Fruit fly (Drosophila melanogaster) Kc167 (cell line): ENCODE data around the gene pont.

ENCODE experiments used
- Myc ChIP-seq: fragments of >200 bp; optimal IDR thresholded peaks from 2 replicates; lab custom pipeline; 2017; ENCODE audit warnings: missing external identifiers
- Sin3A ChIP-seq: fragments of >200 bp; optimal IDR thresholded peaks from 2 replicates; lab custom pipeline; 2018; ENCODE audit warnings: missing external identifiers
- h ChIP-seq: fragments of >200 bp; optimal IDR thresholded peaks from 3 replicates; lab custom pipeline; 2018; ENCODE audit warnings: missing external identifiers
- insv ChIP-seq: fragments of >200 bp; optimal IDR thresholded peaks from 3 replicates; lab custom pipeline; 2018; ENCODE audit warnings: missing external identifiers
- psq ChIP-seq: fragments of >200 bp; optimal IDR thresholded peaks from 2 replicates; lab custom pipeline; 2017; ENCODE audit warnings: missing external identifiers
- ttk ChIP-seq: sonication (Bioruptor generic); optimal IDR thresholded peaks from 2 replicates; lab custom pipeline; 2017; ENCODE audit warnings: missing external identifiers

Gene pont

DNA sequence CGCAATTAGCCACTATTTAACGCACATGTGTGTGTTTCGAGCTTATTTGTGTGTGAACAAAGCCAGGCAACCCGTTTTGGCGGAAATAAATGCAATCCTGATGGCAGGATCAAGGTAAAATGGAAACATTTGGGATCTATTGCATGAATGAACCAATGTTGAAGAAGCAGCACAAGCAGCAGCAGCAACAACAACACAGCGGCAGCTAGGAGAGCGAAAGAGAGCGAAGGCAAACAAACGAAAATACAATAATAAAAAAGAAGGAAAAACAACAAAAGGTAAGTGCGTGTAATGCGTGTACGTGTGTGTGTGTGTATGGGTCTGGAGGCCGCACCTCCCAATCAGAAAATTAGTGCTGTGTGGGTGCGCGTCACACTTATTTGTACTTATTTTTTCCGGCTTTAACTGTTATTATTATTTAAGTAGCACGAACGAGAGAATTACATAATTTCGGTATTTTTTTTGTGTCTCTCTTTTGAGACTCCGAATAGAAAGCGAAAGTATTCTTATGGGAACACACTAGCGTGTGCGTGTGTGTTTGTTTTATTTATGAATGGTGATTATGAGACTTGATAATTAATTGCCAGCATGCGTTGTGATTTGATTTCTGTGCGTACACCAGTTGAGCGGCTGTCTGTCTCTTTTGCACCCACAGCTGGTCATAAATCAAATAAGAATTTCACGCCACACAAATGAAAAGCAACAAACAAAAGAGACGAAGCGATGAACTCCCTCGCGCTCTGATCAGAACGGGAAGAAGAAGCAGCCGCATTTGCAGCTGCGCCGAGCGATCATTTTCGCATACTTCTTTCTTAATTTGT, 2.9 kb downstream of the pont start:
- no peak for TF ChIP-seq Sin3A
- TF ChIP-seq ttk (lab: Kevin White, UChicago): no peak
- no peak for TF ChIP-seq insv (lab: Kevin White, UChicago)
- TF ChIP-seq h (lab: Kevin White, UChicago): no peak
- TF ChIP-seq Myc (lab: Kevin White, UChicago): no peak
- TF ChIP-seq psq (lab: Kevin White, UChicago): no peak

DNA sequence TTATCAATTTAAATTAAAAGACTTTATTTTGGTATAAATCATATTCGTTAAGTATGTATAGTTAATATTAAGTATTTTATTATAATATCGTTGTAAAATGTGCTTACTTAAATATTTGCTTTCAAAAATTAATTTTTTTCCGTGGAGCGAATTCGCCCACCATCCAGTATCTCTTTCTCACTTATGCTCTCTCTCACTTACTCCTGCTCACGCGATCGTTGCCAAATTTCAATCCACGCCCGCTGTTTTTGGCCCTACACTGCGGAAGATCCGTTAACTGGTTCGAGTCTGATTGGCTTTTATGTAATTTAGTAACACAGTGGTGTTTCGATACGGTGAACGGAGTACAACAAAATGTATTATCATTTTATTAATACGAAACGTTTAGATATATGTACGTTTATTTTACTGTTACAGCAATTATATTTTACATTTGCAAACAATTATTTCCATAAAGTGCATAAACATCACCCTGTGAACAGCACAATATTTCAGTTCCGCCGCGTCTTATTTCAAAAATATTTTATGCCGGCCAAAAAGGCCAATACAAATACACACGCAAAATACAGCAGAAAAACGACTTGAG, 3.7 kb downstream of the pont start:
- TF ChIP-seq ttk (lab: Kevin White, UChicago) (no peak), Sin3A (no peak), psq (lab: Kevin White, UChicago) (no peak), Myc (lab: Kevin White, UChicago) (no peak), insv (lab: Kevin White, UChicago) (no peak)

DNA sequence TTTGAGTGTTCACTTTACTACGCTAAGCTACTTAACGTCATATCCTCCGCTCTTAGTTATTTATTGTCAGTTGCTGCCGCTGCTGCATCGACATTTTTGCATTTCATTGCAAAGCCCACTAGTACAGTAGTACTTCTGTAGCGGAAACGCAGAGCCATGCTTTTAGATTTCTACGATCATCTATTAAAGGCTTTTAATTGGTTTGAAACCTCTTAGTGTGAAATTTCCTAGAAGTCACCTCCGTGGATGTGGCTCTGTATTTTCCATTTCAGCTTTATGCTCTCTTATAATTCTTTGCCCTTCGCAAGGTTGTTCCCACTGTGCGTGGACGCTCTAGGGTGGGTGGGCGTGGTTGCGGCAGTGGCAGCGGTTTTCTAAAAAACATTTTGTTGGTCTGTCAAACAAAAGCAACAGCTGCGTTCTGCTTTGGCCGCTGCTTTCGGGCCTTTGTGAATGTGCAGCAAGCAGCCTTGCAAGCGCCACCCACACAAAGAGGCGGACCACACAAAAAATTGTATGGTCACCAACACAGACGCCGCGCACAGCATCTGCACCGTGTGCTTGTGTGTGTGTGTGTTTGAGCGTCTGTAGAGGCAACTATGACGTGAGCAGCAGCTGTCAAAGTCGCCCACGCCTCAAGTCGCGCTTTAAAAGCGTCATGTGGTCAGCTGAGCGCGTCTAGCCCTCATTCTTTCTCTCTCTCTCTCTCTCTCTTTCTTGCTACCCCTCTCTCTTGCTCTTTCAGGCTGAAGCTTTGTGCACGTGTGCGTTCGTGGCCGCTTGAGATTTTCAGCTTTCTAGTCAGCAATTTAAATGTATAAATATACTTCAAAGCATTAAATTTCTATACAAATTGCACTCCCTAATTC, 4.9 kb downstream of the pont start:
- TF ChIP-seq psq (lab: Kevin White, UChicago) (no peak), h (lab: Kevin White, UChicago) (no peak), ttk (lab: Kevin White, UChicago) (no peak), Myc (lab: Kevin White, UChicago) (no peak), insv (lab: Kevin White, UChicago) (no peak), Sin3A (no peak)

DNA sequence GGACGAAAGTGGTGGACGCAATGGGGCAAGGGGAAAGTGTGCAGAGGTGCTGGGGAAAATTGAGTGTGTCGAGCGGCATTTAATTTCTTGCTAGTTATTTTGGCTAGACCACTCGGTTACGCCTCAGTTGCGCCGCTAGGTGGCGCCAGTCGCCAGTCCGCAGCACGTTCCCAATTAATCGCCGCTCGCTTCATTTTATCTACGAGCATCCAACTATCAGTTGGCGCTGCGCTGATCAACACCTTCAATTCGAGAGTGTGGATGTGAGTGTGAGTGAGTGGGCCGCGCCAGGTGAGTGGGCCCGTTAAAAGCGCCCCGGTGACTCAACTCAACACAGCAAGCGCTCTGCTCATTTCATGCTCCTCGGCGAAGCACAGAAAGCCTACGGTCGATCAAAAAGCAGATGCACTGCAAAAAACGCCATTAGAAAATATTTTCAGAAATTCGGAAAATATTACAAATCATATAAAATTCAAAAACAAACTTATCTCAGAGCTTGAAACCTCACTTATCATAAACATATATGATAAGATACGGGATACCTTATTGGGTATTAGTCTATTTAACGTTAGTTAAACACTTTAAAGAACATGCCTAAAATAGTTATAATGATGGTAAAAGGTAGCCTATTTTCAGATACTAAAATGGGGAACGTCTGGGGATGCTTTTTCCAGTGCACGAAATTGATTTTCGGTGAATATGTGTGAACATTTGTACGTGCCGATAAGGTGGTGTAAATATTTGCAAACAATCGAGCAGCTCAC, 6.4 kb downstream of the pont start:
- TF ChIP-seq Myc (lab: Kevin White, UChicago) (no peak), psq (lab: Kevin White, UChicago) (no peak), insv (lab: Kevin White, UChicago) (no peak), Sin3A (no peak), h (lab: Kevin White, UChicago) (no peak), ttk (lab: Kevin White, UChicago) (no peak)

DNA sequence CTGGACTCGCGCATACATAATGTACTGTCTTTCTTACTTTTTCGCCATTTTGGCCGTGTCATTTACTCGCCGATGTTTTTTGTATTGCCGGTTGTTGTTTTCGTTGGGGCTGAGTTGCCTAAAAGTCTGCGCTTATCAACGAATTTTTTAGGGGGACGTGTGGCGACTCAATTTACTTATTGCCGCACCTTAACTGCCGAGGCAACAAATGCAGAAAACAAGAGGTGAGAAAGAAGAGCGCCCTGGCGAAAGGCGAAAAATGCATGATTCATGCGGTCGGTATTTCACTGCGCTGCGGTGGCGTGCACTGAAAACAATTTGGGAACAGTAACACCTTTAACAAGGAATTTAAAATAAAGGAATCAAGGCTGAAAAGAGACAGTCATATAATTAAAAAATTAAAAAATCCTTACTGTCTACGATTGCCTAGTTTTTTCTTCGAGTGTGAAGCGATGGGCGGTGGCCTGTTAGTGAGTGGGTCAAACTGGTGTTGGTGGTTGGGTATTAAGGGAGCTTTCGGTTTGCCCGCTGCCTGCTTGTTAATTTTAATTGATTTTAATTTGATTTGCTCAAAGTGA, 7.0 kb downstream of the pont start:
- TF ChIP-seq Sin3A: no peak
- TF ChIP-seq Myc (lab: Kevin White, UChicago): no peak
- no peak for TF ChIP-seq psq (lab: Kevin White, UChicago)
- TF ChIP-seq h (lab: Kevin White, UChicago): no peak
- no peak for TF ChIP-seq insv (lab: Kevin White, UChicago)

DNA sequence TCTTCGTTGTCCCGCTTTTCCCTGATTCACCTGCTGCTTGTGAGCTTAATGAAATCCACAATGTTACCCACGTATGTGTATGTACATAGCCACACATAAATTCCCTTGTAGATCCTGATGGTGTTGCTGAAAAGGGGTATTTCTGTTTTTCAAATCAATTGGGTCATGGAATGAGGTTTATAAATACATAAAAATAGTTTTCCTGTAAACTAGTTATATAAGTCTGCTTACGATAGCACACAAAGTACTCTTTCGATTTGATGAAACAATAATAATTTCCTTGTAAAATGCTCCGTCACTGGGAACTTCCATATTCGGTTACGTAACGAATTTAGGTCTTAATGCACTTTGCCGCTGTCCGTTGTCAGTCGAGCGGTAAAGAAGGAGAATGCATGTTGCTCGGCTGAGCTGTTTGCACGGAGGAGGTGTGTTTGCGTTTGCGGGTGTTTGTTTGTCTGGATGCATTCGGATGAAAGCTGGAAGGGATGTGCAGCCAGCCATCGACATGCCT, 8.1 kb downstream of the pont start:
- no peak for TF ChIP-seq Myc (lab: Kevin White, UChicago)
- no peak for TF ChIP-seq ttk (lab: Kevin White, UChicago)
- TF ChIP-seq h (lab: Kevin White, UChicago): no peak
- TF ChIP-seq Sin3A: no peak
- TF ChIP-seq psq (lab: Kevin White, UChicago): no peak
- no peak for TF ChIP-seq insv (lab: Kevin White, UChicago)

DNA sequence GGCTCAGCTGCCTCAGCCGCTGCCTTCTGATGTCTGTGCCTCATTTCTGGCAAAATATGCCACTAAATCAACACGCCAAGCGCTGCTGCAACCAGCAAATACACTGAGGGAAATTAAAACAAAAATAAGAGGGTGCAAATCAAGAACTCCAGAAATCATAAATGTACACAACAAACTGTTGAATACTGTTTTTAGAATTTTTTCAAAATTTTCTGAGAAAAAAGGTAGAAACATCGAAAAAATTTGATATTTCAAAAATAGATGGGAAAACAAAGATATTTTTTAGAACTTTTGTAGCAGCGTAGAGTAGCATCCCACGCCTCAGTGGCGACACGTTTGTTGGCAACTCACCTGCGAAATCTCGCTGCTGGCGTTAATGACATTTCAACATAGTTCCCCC, 10.8 kb downstream of the pont start:
- TF ChIP-seq h (lab: Kevin White, UChicago): no peak
- TF ChIP-seq Myc (lab: Kevin White, UChicago): no peak
- TF ChIP-seq psq (lab: Kevin White, UChicago): no peak
- no peak for TF ChIP-seq Sin3A
- TF ChIP-seq insv (lab: Kevin White, UChicago): no peak

DNA sequence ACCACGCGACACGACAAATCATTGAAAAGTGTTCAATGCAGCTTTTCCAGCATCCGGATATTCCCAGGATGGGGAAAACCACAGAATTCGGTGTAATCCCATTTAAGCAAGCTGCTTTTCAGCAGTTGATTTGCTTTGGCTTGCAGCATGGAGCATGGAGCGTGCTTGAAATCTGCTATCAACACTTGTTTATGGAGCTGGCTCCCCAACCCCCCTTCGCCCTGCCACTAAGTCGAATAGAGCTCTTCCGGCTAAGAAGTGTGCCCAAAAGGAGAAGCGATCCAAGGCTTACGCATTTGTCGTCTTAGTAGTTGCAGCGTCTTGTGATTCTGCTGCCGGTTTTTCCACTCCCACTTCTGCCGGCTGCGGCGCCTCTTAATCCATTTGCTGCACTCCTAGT, 12.4 kb downstream of the pont start:
- TF ChIP-seq Sin3A (no peak), ttk (lab: Kevin White, UChicago) (no peak), insv (lab: Kevin White, UChicago) (no peak), Myc (lab: Kevin White, UChicago) (no peak), h (lab: Kevin White, UChicago) (no peak)

DNA sequence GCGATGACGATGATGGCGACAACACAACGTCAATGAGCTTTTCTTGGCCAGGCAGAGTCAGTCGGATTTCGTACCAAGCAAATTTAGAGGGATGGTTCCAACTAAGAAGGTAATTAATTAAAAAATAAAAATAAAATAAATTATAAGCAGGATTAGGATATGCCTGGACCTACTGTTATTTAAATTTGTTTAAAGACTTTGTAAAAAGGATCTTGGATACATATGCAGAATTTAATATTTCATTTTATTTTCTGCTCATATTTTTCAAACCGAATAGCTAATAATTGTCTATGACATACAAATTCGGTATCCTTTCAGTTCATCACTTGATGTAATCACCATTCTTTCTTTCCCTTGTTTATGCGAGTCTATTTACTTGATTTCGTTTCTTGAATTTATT, 12.9 kb downstream of the pont start:
- no peak for TF ChIP-seq h (lab: Kevin White, UChicago)
- TF ChIP-seq psq (lab: Kevin White, UChicago): no peak
- TF ChIP-seq ttk (lab: Kevin White, UChicago): no peak
- TF ChIP-seq Myc (lab: Kevin White, UChicago): no peak
- TF ChIP-seq Sin3A: no peak
- no peak for TF ChIP-seq insv (lab: Kevin White, UChicago)

DNA sequence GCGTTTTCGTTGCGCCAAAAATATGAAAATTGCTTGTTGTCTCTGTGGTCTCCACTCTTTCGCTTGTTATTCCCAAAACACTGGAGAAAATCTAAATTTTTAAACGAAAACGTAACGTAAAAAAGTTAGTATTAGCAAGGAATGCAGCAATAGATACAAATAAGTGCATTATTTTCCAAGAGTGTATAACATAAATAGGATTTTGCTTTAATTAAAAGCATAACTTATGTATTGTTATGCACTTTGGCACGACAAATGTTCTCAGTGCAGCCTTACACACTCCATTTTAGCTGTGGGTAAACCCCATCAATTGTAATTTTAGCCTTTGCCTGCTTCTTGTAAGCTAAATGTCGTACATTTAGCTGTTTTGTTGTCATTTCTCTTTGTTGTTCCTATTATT, 14.1 kb downstream of the pont start:
- TF ChIP-seq Sin3A (no peak), psq (lab: Kevin White, UChicago) (no peak), ttk (lab: Kevin White, UChicago) (no peak), Myc (lab: Kevin White, UChicago) (no peak), insv (lab: Kevin White, UChicago) (no peak), h (lab: Kevin White, UChicago) (no peak)
